Worm (Caenorhabditis elegans): ENCODE results near the gene nuo-5.

nuo-5 gene

DNA sequence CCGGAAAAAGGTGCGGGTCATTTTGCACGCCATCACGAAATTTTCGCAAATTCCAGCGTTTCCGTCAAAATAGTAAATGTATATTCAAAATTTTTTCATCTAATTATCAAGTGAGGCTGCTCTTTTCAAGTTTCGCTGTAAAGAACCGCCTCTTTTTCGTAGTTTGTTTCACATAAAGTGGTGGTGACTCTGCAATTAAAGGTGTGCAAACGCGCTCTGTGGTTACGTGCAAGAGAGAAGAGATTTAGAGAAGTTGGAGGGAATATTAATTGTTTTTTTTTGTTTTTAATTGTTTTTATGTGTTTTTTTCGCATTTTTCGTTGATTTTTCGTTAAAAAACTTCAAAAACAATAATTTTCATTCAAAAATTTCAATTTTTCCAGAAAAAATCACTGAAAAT is 26.2 kb upstream of the nuo-5 start, which contains the start of gene W02G9.3:
TSS of gene W02G9.3 (plus strand) at position 384 of the 400 bp plus-strand sequence.
- no peak for TF ChIP-seq T20F7.1 (GFP tag; optimal IDR thresholded peaks at IDR 0.05)
- TF ChIP-seq fkh-10 (GFP tag; optimal IDR thresholded peaks at IDR 0.05), result peak; percentile 75
- TF ChIP-seq lin-38 (GFP tag; IDR thresholded peaks at IDR 0.05), result peak; percentile 97
- no peak for TF ChIP-seq ztf-7 (tag; optimal IDR thresholded peaks at IDR 0.05)
- TF ChIP-seq F26F4.8 (GFP tag; conservative IDR thresholded peaks at IDR 0.05), result no peak
- 0 out of 2 replicates have a peak, but pooled peaks have one; percentile 17 for TF ChIP-seq ZK337.2 (GFP tag; IDR thresholded peaks at IDR 0.05)
- no peak for TF ChIP-seq pha-4 (GFP tag; IDR thresholded peaks at IDR 0.05)
- peak; percentile 81 for TF ChIP-seq pha-4 (tag; optimal IDR thresholded peaks at IDR 0.05)
- TF ChIP-seq aha-1 (tag), result no peak
- TF ChIP-seq set-16 (GFP tag; IDR thresholded peaks at IDR 0.05), result no peak
- TF ChIP-seq nhr-6 (tag; optimal IDR thresholded peaks at IDR 0.05), result peak; percentile 22
- no peak for TF ChIP-seq gei-8 (GFP tag; optimal IDR thresholded peaks at IDR 0.05)
- no peak for TF ChIP-seq Y105C5A.15 (GFP tag; IDR thresholded peaks at IDR 0.05)
- TF ChIP-seq hif-1 (tag; optimal IDR thresholded peaks at IDR 0.05), result peak in 1 of 2 experiments; percentile 71
- TF ChIP-seq mdl-1 (tag; optimal IDR thresholded peaks at IDR 0.05), result no peak
- peak; percentile 80 for TF ChIP-seq dpl-1 (GFP tag; optimal IDR thresholded peaks at IDR 0.05)
- TF ChIP-seq R02D3.7 (tag; optimal IDR thresholded peaks at IDR 0.05), result no peak
- peak; percentile 24 for TF ChIP-seq F49E8.2 (tag; optimal IDR thresholded peaks at IDR 0.05; ENCODE audit: borderline replicate concordance)
- no peak for TF ChIP-seq lin-39 (tag; optimal IDR thresholded peaks at IDR 0.05)
- TF ChIP-seq saeg-2 (GFP tag; IDR thresholded peaks at IDR 0.05), result no peak
- peak; percentile 90 for TF ChIP-seq mes-2 (tag; optimal IDR thresholded peaks at IDR 0.05; ENCODE audit: poor library complexity, severe bottlenecking)
- TF ChIP-seq Y5F2A.4 (GFP tag; optimal IDR thresholded peaks at IDR 0.05), result no peak
- no peak for TF ChIP-seq php-3 (GFP tag; IDR thresholded peaks at IDR 0.05)
- peak; percentile 40 for TF ChIP-seq unc-130 (GFP tag; optimal IDR thresholded peaks at IDR 0.05)
- TF ChIP-seq ceh-32 (tag; optimal IDR thresholded peaks at IDR 0.05; ENCODE audit: poor library complexity), result no peak
- TF ChIP-seq nhr-102 (tag; optimal IDR thresholded peaks at IDR 0.05), result no peak
- TF ChIP-seq jun-1 (tag; optimal IDR thresholded peaks at IDR 0.05), result no peak
- peak; percentile 86 for TF ChIP-seq lin-13 (GFP tag; optimal IDR thresholded peaks at IDR 0.05)
- TF ChIP-seq skn-1 (tag; optimal IDR thresholded peaks at IDR 0.05), result no peak
- TF ChIP-seq madf-9 (GFP tag; conservative IDR thresholded peaks at IDR 0.05), result no peak
- TF ChIP-seq egl-27 (tag; optimal IDR thresholded peaks at IDR 0.05), result no peak
- TF ChIP-seq lsy-2 (tag; optimal IDR thresholded peaks at IDR 0.05), result peak; percentile 10 to 91
- peak; percentile 36; the same call in 1 of the 2 replicates for TF ChIP-seq hmg-1.1 (GFP tag; IDR thresholded peaks at IDR 0.05)
- TF ChIP-seq nhr-77 (tag; optimal IDR thresholded peaks at IDR 0.05), result peak; percentile 92
- no peak for TF ChIP-seq egl-43 (GFP tag; IDR thresholded peaks at IDR 0.05)
- TF ChIP-seq mep-1 (tag; optimal IDR thresholded peaks at IDR 0.05), result peak; percentile 70
- no peak for TF ChIP-seq ceh-62 (tag; optimal IDR thresholded peaks at IDR 0.05)
- TF ChIP-seq Y48G9A.11 (GFP tag; IDR thresholded peaks at IDR 0.05), result 0 out of 2 replicates have a peak, but pooled peaks have one; percentile 31
- no peak for TF ChIP-seq daf-16 (GFP tag; optimal IDR thresholded peaks at IDR 0.05)
- TF ChIP-seq daf-16 (tag; optimal IDR thresholded peaks at IDR 0.05), result peak; percentile 56
- TF ChIP-seq nhr-28 (tag; optimal IDR thresholded peaks at IDR 0.05), result peak; percentile 71
- TF ChIP-seq daf-19 (GFP tag; conservative IDR thresholded peaks at IDR 0.05), result no peak
- TF ChIP-seq F10B5.3 (tag; optimal IDR thresholded peaks at IDR 0.05), result no peak
- TF ChIP-seq madf-5 (GFP tag; IDR thresholded peaks at IDR 0.05), result no peak
- no peak for TF ChIP-seq aly-2 (tag; optimal IDR thresholded peaks at IDR 0.05)
- peak; percentile 68 for TF ChIP-seq rbr-2 (tag; optimal IDR thresholded peaks at IDR 0.05)
- TF ChIP-seq dve-1 (tag; optimal IDR thresholded peaks at IDR 0.05; ENCODE audit: insufficient read depth), result peak; percentile 83
- TF ChIP-seq ceh-44 (GFP tag; IDR thresholded peaks at IDR 0.05), result 0 out of 2 replicates have a peak, but pooled peaks have one; percentile 11
- TF ChIP-seq vab-7 (GFP tag; IDR thresholded peaks at IDR 0.05), result peak; percentile 27; the same call in 1 of the 2 replicates
- TF ChIP-seq ceh-82 (tag; optimal IDR thresholded peaks at IDR 0.05), result no peak
- TF ChIP-seq nhr-42 (GFP tag; IDR thresholded peaks at IDR 0.05), result no peak
- TF ChIP-seq sdz-12 (GFP tag; optimal IDR thresholded peaks at IDR 0.05), result no peak

Data from whole organism, L4 larva.